Worm (Caenorhabditis elegans): ENCODE measurements around the gene sru-31.

The sru-31 gene

ce11 chrV:9812216-9812615 is 4.3 kb upstream of the sru-31 start:
- TF ChIP-seq aly-1 (tag; optimal IDR thresholded peaks at IDR 0.05) = no peak
- TF ChIP-seq tbx-37 (GFP tag; conservative IDR thresholded peaks at IDR 0.05) = no peak
- TF ChIP-seq pes-1 (GFP tag; IDR thresholded peaks at IDR 0.05) = no peak

- no peak for TF ChIP-seq ceh-36 (tag; optimal IDR thresholded peaks at IDR 0.05)
- no peak for TF ChIP-seq ceh-13 (GFP tag; optimal IDR thresholded peaks at IDR 0.05)
- no peak for TF ChIP-seq pes-1 (GFP tag; IDR thresholded peaks at IDR 0.05)
- no peak for TF ChIP-seq tbx-37 (GFP tag; conservative IDR thresholded peaks at IDR 0.05)
- TF ChIP-seq hmbx-1 (tag; optimal IDR thresholded peaks at IDR 0.05) = no peak
- no peak for TF ChIP-seq sea-1 (GFP tag; conservative IDR thresholded peaks at IDR 0.05)
- no peak for TF ChIP-seq ama-1 (optimal IDR thresholded peaks at IDR 0.05)
- no peak for TF ChIP-seq hmg-4 (GFP tag; optimal IDR thresholded peaks at IDR 0.05)
- no peak for TF ChIP-seq tra-4 (tag; optimal IDR thresholded peaks at IDR 0.05)
- TF ChIP-seq tbx-11 (GFP tag; IDR thresholded peaks at IDR 0.05) = no peak
- no peak for TF ChIP-seq scrt-1 (GFP tag; IDR thresholded peaks at IDR 0.05)
- no peak for TF ChIP-seq hnd-1 (tag; optimal IDR thresholded peaks at IDR 0.05)
- no peak for TF ChIP-seq B0310.2 (tag; optimal IDR thresholded peaks at IDR 0.05)
- no peak for TF ChIP-seq F13C5.2 (tag; optimal IDR thresholded peaks at IDR 0.05)
- TF ChIP-seq flt-1 (GFP tag; IDR thresholded peaks at IDR 0.05) = no peak
Observed at ce11 chrV:9813527-9813926, 3.0 kb upstream of the sru-31 start, which contains the start of gene sru-30. TSS of gene sru-30 (plus strand) at chrV:9813827.

- TF ChIP-seq B0310.2 (tag; optimal IDR thresholded peaks at IDR 0.05) (no peak), ceh-13 (GFP tag; optimal IDR thresholded peaks at IDR 0.05) (no peak), tbx-37 (GFP tag; conservative IDR thresholded peaks at IDR 0.05) (no peak), hmg-4 (GFP tag; optimal IDR thresholded peaks at IDR 0.05) (no peak), flt-1 (GFP tag; IDR thresholded peaks at IDR 0.05) (no peak), tbx-11 (GFP tag; IDR thresholded peaks at IDR 0.05) (no peak), F13C5.2 (tag; optimal IDR thresholded peaks at IDR 0.05) (no peak), scrt-1 (GFP tag; IDR thresholded peaks at IDR 0.05) (no peak), ceh-36 (tag; optimal IDR thresholded peaks at IDR 0.05) (no peak), aly-1 (tag; optimal IDR thresholded peaks at IDR 0.05) (no peak), ets-7 (tag; optimal IDR thresholded peaks at IDR 0.05) (no peak), tra-4 (tag; optimal IDR thresholded peaks at IDR 0.05) (no peak), ama-1 (optimal IDR thresholded peaks at IDR 0.05) (no peak), sea-1 (GFP tag; conservative IDR thresholded peaks at IDR 0.05) (no peak), hmbx-1 (tag; optimal IDR thresholded peaks at IDR 0.05) (no peak)
Observed at ce11 chrV:9821724-9822123, 5.2 kb downstream of the sru-31 start, which contains the start of gene str-193. TSS of gene str-193 (minus strand) at chrV:9821824.

- TF ChIP-seq B0310.2 (tag; optimal IDR thresholded peaks at IDR 0.05) (no peak), ceh-36 (tag; optimal IDR thresholded peaks at IDR 0.05) (no peak), tbx-11 (GFP tag; IDR thresholded peaks at IDR 0.05) (no peak), ets-7 (tag; optimal IDR thresholded peaks at IDR 0.05) (no peak), aly-1 (tag; optimal IDR thresholded peaks at IDR 0.05) (no peak), hmg-4 (GFP tag; optimal IDR thresholded peaks at IDR 0.05) (no peak), ama-1 (optimal IDR thresholded peaks at IDR 0.05) (no peak), ceh-13 (GFP tag; optimal IDR thresholded peaks at IDR 0.05) (no peak), tra-4 (tag; optimal IDR thresholded peaks at IDR 0.05) (no peak), flt-1 (GFP tag; IDR thresholded peaks at IDR 0.05) (no peak), F13C5.2 (tag; optimal IDR thresholded peaks at IDR 0.05) (no peak)
Observed at ce11 chrV:9824149-9824548, 7.7 kb downstream of the sru-31 start, which contains the start of gene str-2. TSS of gene str-2 (minus strand) at chrV:9824249.

- TF ChIP-seq pes-1 (GFP tag; IDR thresholded peaks at IDR 0.05) (no peak), scrt-1 (GFP tag; IDR thresholded peaks at IDR 0.05) (no peak), ama-1 (optimal IDR thresholded peaks at IDR 0.05) (no peak), tbx-11 (GFP tag; IDR thresholded peaks at IDR 0.05) (no peak), F13C5.2 (tag; optimal IDR thresholded peaks at IDR 0.05) (no peak), hmbx-1 (tag; optimal IDR thresholded peaks at IDR 0.05) (no peak), ceh-13 (GFP tag; optimal IDR thresholded peaks at IDR 0.05) (no peak), flt-1 (GFP tag; IDR thresholded peaks at IDR 0.05) (no peak), ceh-36 (tag; optimal IDR thresholded peaks at IDR 0.05) (no peak), B0310.2 (tag; optimal IDR thresholded peaks at IDR 0.05) (no peak), aly-1 (tag; optimal IDR thresholded peaks at IDR 0.05) (no peak), hmg-4 (GFP tag; optimal IDR thresholded peaks at IDR 0.05) (no peak), tbx-37 (GFP tag; conservative IDR thresholded peaks at IDR 0.05) (no peak), ets-7 (tag; optimal IDR thresholded peaks at IDR 0.05) (no peak), tra-4 (tag; optimal IDR thresholded peaks at IDR 0.05) (no peak), hnd-1 (tag; optimal IDR thresholded peaks at IDR 0.05) (no peak), sea-1 (GFP tag; conservative IDR thresholded peaks at IDR 0.05) (no peak)
Observed at ce11 chrV:9833900-9834299, 17.4 kb downstream of the sru-31 start, which contains the start of gene sru-40. TSS of gene sru-40 (minus strand) at chrV:9834000.

- TF ChIP-seq hnd-1 (tag; optimal IDR thresholded peaks at IDR 0.05) (no peak), pes-1 (GFP tag; IDR thresholded peaks at IDR 0.05) (no peak), F13C5.2 (tag; optimal IDR thresholded peaks at IDR 0.05) (no peak), hmg-4 (GFP tag; optimal IDR thresholded peaks at IDR 0.05) (no peak), B0310.2 (tag; optimal IDR thresholded peaks at IDR 0.05) (no peak), ceh-36 (tag; optimal IDR thresholded peaks at IDR 0.05) (no peak), tra-4 (tag; optimal IDR thresholded peaks at IDR 0.05) (no peak), tbx-37 (GFP tag; conservative IDR thresholded peaks at IDR 0.05) (no peak)
Observed at ce11 chrV:9835945-9836344, 19.5 kb downstream of the sru-31 start, which contains the start of gene sru-38. TSS of gene sru-38 (minus strand) at chrV:9836045.

- TF ChIP-seq aly-1 (tag; optimal IDR thresholded peaks at IDR 0.05) (no peak), tbx-11 (GFP tag; IDR thresholded peaks at IDR 0.05) (no peak), ets-7 (tag; optimal IDR thresholded peaks at IDR 0.05) (no peak), sea-1 (GFP tag; conservative IDR thresholded peaks at IDR 0.05) (no peak), hmg-4 (GFP tag; optimal IDR thresholded peaks at IDR 0.05) (no peak), F13C5.2 (tag; optimal IDR thresholded peaks at IDR 0.05) (no peak), B0310.2 (tag; optimal IDR thresholded peaks at IDR 0.05) (no peak), ceh-13 (GFP tag; optimal IDR thresholded peaks at IDR 0.05) (no peak)
Observed at ce11 chrV:9837679-9838078, 21.2 kb downstream of the sru-31 start, which contains the start of gene srsx-21. TSS of gene srsx-21 (plus strand) at chrV:9837979.

ce11 chrV:9841376-9841775 is 24.9 kb downstream of the sru-31 start, which contains the start of gene sru-36:
TSS of gene sru-36 (plus strand) at chrV:9841676.
- TF ChIP-seq F13C5.2 (tag; optimal IDR thresholded peaks at IDR 0.05) = no peak
- TF ChIP-seq B0310.2 (tag; optimal IDR thresholded peaks at IDR 0.05) = no peak
- no peak for TF ChIP-seq ama-1 (optimal IDR thresholded peaks at IDR 0.05)
- no peak for TF ChIP-seq tra-4 (tag; optimal IDR thresholded peaks at IDR 0.05)
- TF ChIP-seq flt-1 (GFP tag; IDR thresholded peaks at IDR 0.05) = no peak
- TF ChIP-seq aly-1 (tag; optimal IDR thresholded peaks at IDR 0.05) = no peak
- TF ChIP-seq sea-1 (GFP tag; conservative IDR thresholded peaks at IDR 0.05) = no peak
- TF ChIP-seq pes-1 (GFP tag; IDR thresholded peaks at IDR 0.05) = no peak
- TF ChIP-seq scrt-1 (GFP tag; IDR thresholded peaks at IDR 0.05) = no peak
- no peak for TF ChIP-seq ceh-36 (tag; optimal IDR thresholded peaks at IDR 0.05)
- no peak for TF ChIP-seq hmg-4 (GFP tag; optimal IDR thresholded peaks at IDR 0.05)
- TF ChIP-seq tbx-11 (GFP tag; IDR thresholded peaks at IDR 0.05) = no peak
- no peak for TF ChIP-seq hnd-1 (tag; optimal IDR thresholded peaks at IDR 0.05)
- no peak for TF ChIP-seq tbx-37 (GFP tag; conservative IDR thresholded peaks at IDR 0.05)
- no peak for TF ChIP-seq ets-7 (tag; optimal IDR thresholded peaks at IDR 0.05)
- no peak for TF ChIP-seq hmbx-1 (tag; optimal IDR thresholded peaks at IDR 0.05)
- no peak for TF ChIP-seq ceh-13 (GFP tag; optimal IDR thresholded peaks at IDR 0.05)
